Fruit fly (Drosophila melanogaster) whole organism, embryonic: ENCODE data around the gene CG6005.
A peak's percentile ranks its signal among the peaks of the same experiment; 100 is the strongest.

ENCODE experiments used
- B-H2 ChIP-seq: fragments of 200-800 bp; sonication (Bioruptor generic); optimal IDR thresholded peaks from 2 replicates; lab custom pipeline; 2018; ENCODE audit warnings: missing biosample characterization, mild to moderate bottlenecking, missing genetic modification characterization
- BEAF-32 ChIP-seq: fragments of 200-800 bp; sonication (Bioruptor generic); optimal IDR thresholded peaks from 3 replicates; lab custom pipeline; 2017; ENCODE audit warnings: missing biosample characterization, missing genetic modification characterization, mild to moderate bottlenecking, moderate library complexity, missing genetic modification reagents
- CG12071 ChIP-seq: fragments of 200-800 bp; sonication (Bioruptor generic); optimal IDR thresholded peaks from 3 replicates; lab custom pipeline; 2018; ENCODE audit warnings: missing biosample characterization, mild to moderate bottlenecking, missing genetic modification characterization
- CG12236 ChIP-seq: fragments of 200-800 bp; sonication (Bioruptor generic); optimal IDR thresholded peaks from 2 replicates; lab custom pipeline; 2016; ENCODE audit warnings: missing biosample characterization, missing genetic modification characterization
- CG13775 ChIP-seq: fragments of 200-800 bp; sonication (Bioruptor generic); optimal IDR thresholded peaks from 3 replicates; lab custom pipeline; 2017; ENCODE audit warnings: missing biosample characterization, mild to moderate bottlenecking, missing genetic modification characterization
- CG13894 ChIP-seq: fragments of 200-800 bp; sonication (Bioruptor generic); optimal IDR thresholded peaks from 3 replicates; lab custom pipeline; 2018; ENCODE audit warnings: missing biosample characterization, mild to moderate bottlenecking, missing genetic modification characterization, moderate library complexity
- CG14014 ChIP-seq: fragments of 200-800 bp; sonication (Bioruptor generic); IDR thresholded peaks from 2 replicates; pipeline ENCODE4 v1.3.6; 2022; ENCODE audit warnings: missing biosample characterization, missing genetic modification characterization
- CG14050 ChIP-seq: fragments of 200-800 bp; sonication (Bioruptor generic); IDR thresholded peaks from 3 replicates; pipeline ENCODE4 v1.3.6; 2022; ENCODE audit warnings: missing biosample characterization, missing genetic modification characterization
- CG15073 ChIP-seq: fragments of 200-800 bp; sonication (Bioruptor generic); optimal IDR thresholded peaks from 2 replicates; lab custom pipeline; 2016; ENCODE audit warnings: missing biosample characterization, missing genetic modification characterization
- CG17359 ChIP-seq: fragments of 200-800 bp; sonication (Bioruptor generic); optimal IDR thresholded peaks from 3 replicates; lab custom pipeline; 2018; ENCODE audit warnings: missing biosample characterization, mild to moderate bottlenecking, missing genetic modification characterization, moderate library complexity
- CG17568 ChIP-seq: fragments of 200-800 bp; sonication (Bioruptor generic); optimal IDR thresholded peaks from 2 replicates; lab custom pipeline; 2018; ENCODE audit warnings: missing biosample characterization, mild to moderate bottlenecking, missing genetic modification characterization, moderate library complexity
- CG18599 ChIP-seq: fragments of 200-800 bp; sonication (Bioruptor generic); optimal IDR thresholded peaks from 3 replicates; lab custom pipeline; 2017; ENCODE audit warnings: missing biosample characterization, missing genetic modification characterization, mild to moderate bottlenecking, moderate library complexity, missing genetic modification reagents
- CG2199 ChIP-seq: fragments of 200-800 bp; sonication (Bioruptor generic); IDR thresholded peaks from 3 replicates; pipeline ENCODE4 v1.3.6; 2022; ENCODE audit warnings: missing biosample characterization, missing genetic modification characterization
- CG30431 ChIP-seq: fragments of 200-800 bp; sonication (Bioruptor generic); optimal IDR thresholded peaks from 2 replicates; lab custom pipeline; 2017; ENCODE audit warnings: missing biosample characterization, missing genetic modification characterization
- CG33557 ChIP-seq: fragments of 200-800 bp; sonication (Bioruptor generic); optimal IDR thresholded peaks from 2 replicates; lab custom pipeline; 2019; ENCODE audit warnings: missing biosample characterization, mild to moderate bottlenecking, missing genetic modification characterization, moderate library complexity
- CG4360 ChIP-seq: fragments of 200-800 bp; sonication (Bioruptor generic); IDR thresholded peaks from 2 replicates; pipeline ENCODE4 v1.3.6; 2022; ENCODE audit warnings: missing biosample characterization, missing genetic modification characterization
- CG4617 ChIP-seq: fragments of 200-800 bp; sonication (Bioruptor generic); optimal IDR thresholded peaks from 3 replicates; lab custom pipeline; 2016; ENCODE audit warnings: missing biosample characterization, missing genetic modification characterization, borderline replicate concordance
- CG5245 ChIP-seq: fragments of 200-800 bp; sonication (Bioruptor generic); optimal IDR thresholded peaks from 3 replicates; lab custom pipeline; 2016; ENCODE audit warnings: missing biosample characterization, missing genetic modification characterization
- CG6683 ChIP-seq: fragments of 200-800 bp; sonication (Bioruptor generic); optimal IDR thresholded peaks from 2 replicates; lab custom pipeline; 2017; ENCODE audit warnings: missing biosample characterization, mild to moderate bottlenecking, missing genetic modification characterization, missing genetic modification reagents
- D19A ChIP-seq: fragments of 200-800 bp; optimal IDR thresholded peaks from 3 replicates; lab custom pipeline; 2019; ENCODE audit warnings: missing biosample characterization, mild to moderate bottlenecking, missing genetic modification characterization, moderate library complexity
- Dfd ChIP-seq, 2 experiments: fragments of >200 bp; optimal IDR thresholded peaks; 2 replicates each; lab custom pipeline; 2017; ENCODE audit warnings: missing biosample characterization in 2 of 2, missing genetic modification characterization in 2 of 2
- E2f1 ChIP-seq: fragments of 200-800 bp; sonication (Bioruptor generic); IDR thresholded peaks from 2 replicates; pipeline ENCODE4 v1.3.6; 2022; ENCODE audit warnings: missing biosample characterization, missing genetic modification characterization
- Ets65A ChIP-seq: fragments of 200-800 bp; sonication (Bioruptor generic); peaks from one replicate; lab custom pipeline; 2016; ENCODE audit warnings: missing biosample characterization, missing genetic modification characterization
- Fer3 ChIP-seq: fragments of 200-800 bp; sonication (Bioruptor generic); optimal IDR thresholded peaks from 2 replicates; lab custom pipeline; 2018; ENCODE audit warnings: missing biosample characterization, mild to moderate bottlenecking, missing genetic modification characterization, moderate library complexity
- Hr3 ChIP-seq: fragments of 200-800 bp; sonication (Bioruptor generic); optimal IDR thresholded peaks from 3 replicates; lab custom pipeline; 2016; ENCODE audit warnings: missing biosample characterization, missing genetic modification characterization
- Hr78 ChIP-seq, 2 experiments: fragments of 200-800 bp in 1 of 2; fragments of >200 bp in 1 of 2; sonication (Bioruptor generic) in 1 of 2; optimal IDR thresholded peaks; 2 replicates each; lab custom pipeline; 2017 to 2019; ENCODE audit warnings: missing biosample characterization in 2 of 2, missing genetic modification characterization in 2 of 2, mild to moderate bottlenecking in 1 of 2, moderate library complexity in 1 of 2
- Med ChIP-seq: fragments of 200-800 bp; sonication (Bioruptor generic); peaks from one replicate; lab custom pipeline; 2016; ENCODE audit warnings: missing biosample characterization, missing genetic modification characterization, mild to moderate bottlenecking, inconsistent platforms, moderate library complexity
- Nf-YB ChIP-seq: fragments of 200-800 bp; sonication (Bioruptor generic); optimal IDR thresholded peaks from 3 replicates; lab custom pipeline; 2019; ENCODE audit warnings: missing biosample characterization, mild to moderate bottlenecking, missing genetic modification characterization, moderate library complexity
- PHDP ChIP-seq: fragments of 200-800 bp; sonication (Bioruptor generic); optimal IDR thresholded peaks from 3 replicates; lab custom pipeline; 2018; ENCODE audit warnings: missing biosample characterization, mild to moderate bottlenecking, missing genetic modification characterization, moderate library complexity
- Sin3A ChIP-seq: fragments of >200 bp; optimal IDR thresholded peaks from 2 replicates; lab custom pipeline; 2018
- bbx ChIP-seq: fragments of 200-800 bp; sonication (Bioruptor generic); IDR thresholded peaks from 2 replicates; pipeline ENCODE4 v1.3.6; 2022; ENCODE audit warnings: missing biosample characterization, missing genetic modification characterization; ENCODE audit not compliant: partially characterized antibody
- chif ChIP-seq, 2 experiments: fragments of 200-800 bp; sonication (Bioruptor generic); optimal IDR thresholded peaks; 3 replicates each; lab custom pipeline; 2016; ENCODE audit warnings: missing biosample characterization in 2 of 2, missing genetic modification characterization in 2 of 2
- dan ChIP-seq: fragments of 200-800 bp; sonication (Bioruptor generic); IDR thresholded peaks from 2 replicates; pipeline ENCODE4 v1.3.6; 2022; ENCODE audit warnings: missing biosample characterization, missing genetic modification characterization
- dysf ChIP-seq: fragments of 200-800 bp; sonication (Bioruptor generic); IDR thresholded peaks from 3 replicates; pipeline ENCODE4 v1.3.6; 2022; ENCODE audit warnings: missing biosample characterization, missing genetic modification characterization
- gt ChIP-seq: fragments of 200-800 bp; sonication (Bioruptor generic); IDR thresholded peaks from 2 replicates; pipeline ENCODE4 v1.3.6; 2022; ENCODE audit warnings: missing biosample characterization, missing genetic modification characterization
- hkb ChIP-seq, 2 experiments: fragments of 200-800 bp in 1 of 2; fragments of >200 bp in 1 of 2; sonication (Bioruptor generic) in 1 of 2; IDR thresholded peaks in 1 of 2; optimal IDR thresholded peaks in 1 of 2; 2 replicates each; pipeline versions ENCODE4 v1.3.6 to Lab custom; 2017 to 2022; ENCODE audit warnings: missing biosample characterization in 1 of 2, missing genetic modification characterization in 1 of 2
- jing ChIP-seq: fragments of 200-800 bp; sonication (Bioruptor generic); optimal IDR thresholded peaks from 2 replicates; lab custom pipeline; 2018; ENCODE audit warnings: missing biosample characterization, mild to moderate bottlenecking, missing genetic modification characterization
- lmd ChIP-seq: fragments of 200-800 bp; sonication (Bioruptor generic); IDR thresholded peaks from 2 replicates; pipeline ENCODE4 v1.3.6; 2022; ENCODE audit warnings: missing biosample characterization, missing genetic modification characterization
- luna ChIP-seq: fragments of 200-800 bp; sonication (Bioruptor generic); optimal IDR thresholded peaks from 2 replicates; lab custom pipeline; 2016; ENCODE audit warnings: missing biosample characterization, missing genetic modification characterization
- nom ChIP-seq: fragments of 200-800 bp; sonication (Bioruptor generic); optimal IDR thresholded peaks from 2 replicates; lab custom pipeline; 2017; ENCODE audit warnings: missing biosample characterization, missing genetic modification characterization, mild to moderate bottlenecking, moderate library complexity, missing genetic modification reagents
- scrt ChIP-seq: fragments of 200-800 bp; sonication (Bioruptor generic); optimal IDR thresholded peaks from 2 replicates; lab custom pipeline; 2018; ENCODE audit warnings: missing biosample characterization, mild to moderate bottlenecking, missing genetic modification characterization, moderate library complexity
- sens-2 ChIP-seq: fragments of 200-800 bp; sonication (Bioruptor generic); IDR thresholded peaks from 2 replicates; pipeline ENCODE4 v1.3.6; 2022; ENCODE audit warnings: missing biosample characterization, missing genetic modification characterization
- sima ChIP-seq: fragments of 200-800 bp; sonication (Bioruptor generic); optimal IDR thresholded peaks from 2 replicates; lab custom pipeline; 2016; ENCODE audit warnings: missing biosample characterization, missing genetic modification characterization
- sisA ChIP-seq: fragments of 200-800 bp; sonication (Bioruptor generic); IDR thresholded peaks from 2 replicates; pipeline ENCODE4 v1.3.6; 2022; ENCODE audit warnings: missing biosample characterization, missing genetic modification characterization
- slou ChIP-seq: fragments of 200-800 bp; sonication (Bioruptor generic); optimal IDR thresholded peaks from 3 replicates; lab custom pipeline; 2016; ENCODE audit warnings: missing biosample characterization, missing genetic modification characterization
- sug ChIP-seq: fragments of 200-800 bp; optimal IDR thresholded peaks from 2 replicates; lab custom pipeline; 2019; ENCODE audit warnings: missing biosample characterization, mild to moderate bottlenecking, missing genetic modification characterization, moderate library complexity
- toy ChIP-seq: fragments of 200-800 bp; sonication (Bioruptor generic); IDR thresholded peaks from 2 replicates; pipeline ENCODE4 v1.3.6; 2022; ENCODE audit warnings: missing biosample characterization, missing genetic modification characterization
- vfl ChIP-seq: fragments of 200-800 bp; sonication (Bioruptor generic); optimal IDR thresholded peaks from 2 replicates; lab custom pipeline; 2016; ENCODE audit warnings: missing biosample characterization, missing genetic modification characterization
- vvl ChIP-seq: fragments of 200-800 bp; sonication (Bioruptor generic); IDR thresholded peaks from 2 replicates; pipeline ENCODE4 v1.3.6; 2022; ENCODE audit warnings: missing biosample characterization, missing genetic modification characterization
- wor ChIP-seq: fragments of 200-800 bp; sonication (Bioruptor generic); IDR thresholded peaks from 2 replicates; pipeline ENCODE4 v1.3.6; 2022; ENCODE audit warnings: missing biosample characterization, missing genetic modification characterization
- zfh2 ChIP-seq: fragments of 200-800 bp; sonication (Bioruptor generic); optimal IDR thresholded peaks from 2 replicates; lab custom pipeline; 2016; ENCODE audit warnings: missing biosample characterization, missing genetic modification characterization

The CG6005 gene

DNA sequence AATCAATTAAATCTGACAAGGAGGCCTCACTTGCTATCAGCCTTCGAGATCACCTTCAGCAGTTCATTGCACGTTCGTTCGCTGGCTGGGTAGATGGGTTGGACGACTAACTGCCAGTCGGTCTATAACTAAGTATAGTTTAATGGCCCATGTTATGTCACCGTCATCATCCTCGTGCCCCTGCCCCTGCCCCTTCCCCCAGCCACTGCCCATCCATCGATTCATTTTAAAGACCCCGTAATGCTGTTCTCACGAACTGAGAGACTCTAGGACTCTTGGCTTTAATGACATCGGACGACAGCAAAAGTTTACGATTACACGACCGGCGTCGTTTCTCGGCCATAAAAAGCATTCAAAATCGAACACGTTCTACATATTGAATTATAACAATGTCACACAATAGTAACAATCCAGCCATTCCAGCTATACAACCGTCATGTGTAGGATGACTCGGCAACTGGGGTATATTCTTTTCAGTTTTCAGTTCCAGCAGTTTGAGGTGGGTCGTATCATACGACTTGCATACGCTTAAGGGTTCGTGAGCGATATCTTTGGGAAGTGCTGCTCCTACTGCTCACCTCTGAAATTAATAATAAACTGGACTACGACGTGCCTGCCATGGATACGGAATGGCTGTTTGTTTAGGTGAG is 43.3 kb upstream of the CG6005 start:
- TF ChIP-seq Ets65A (GFP tag; lab: Kevin White, UChicago): peak; percentile 94
- no peak for TF ChIP-seq B-H2 (GFP tag; lab: Kevin White, UChicago)
- TF ChIP-seq Fer3: no peak
- TF ChIP-seq sima: no peak
- peak; percentile 43 for TF ChIP-seq Med
- no peak for TF ChIP-seq CG15073 (GFP tag; lab: Kevin White, UChicago)
- no peak for TF ChIP-seq scrt (GFP tag; lab: Kevin White, UChicago)
- no peak for TF ChIP-seq sisA (GFP tag; lab: Robert Waterston, UW)
- TF ChIP-seq CG2199 (GFP tag; lab: Robert Waterston, UW): peak; percentile 68; the same call in 1 of the 3 replicates
- TF ChIP-seq CG12236 (GFP tag; lab: Kevin White, UChicago): no peak
- no peak for TF ChIP-seq D19A
- TF ChIP-seq CG6683: no peak
- TF ChIP-seq CG13775 (GFP tag; lab: Kevin White, UChicago): no peak
- no peak for TF ChIP-seq CG5245 (GFP tag; lab: Kevin White, UChicago)
- TF ChIP-seq Nf-YB (GFP tag; lab: Kevin White, UChicago): no peak
- TF ChIP-seq Hr3: no peak
- TF ChIP-seq sens-2 (GFP tag; lab: Robert Waterston, UW): no peak
- TF ChIP-seq nom: peak; percentile 10
- no peak for TF ChIP-seq CG30431 (GFP tag; lab: Kevin White, UChicago)
- TF ChIP-seq vvl: peak; percentile 36; the same call in 1 of the 2 replicates
- TF ChIP-seq dysf: no peak
- no peak for TF ChIP-seq CG12071 (GFP tag; lab: Kevin White, UChicago)
- TF ChIP-seq zfh2 (GFP tag; lab: Kevin White, UChicago): no peak
- TF ChIP-seq CG33557 (GFP tag; lab: Kevin White, UChicago): no peak
- no peak for TF ChIP-seq slou (GFP tag; lab: Kevin White, UChicago)
- TF ChIP-seq CG17359 (tag; lab: Kevin White, UChicago): no peak
- no peak for TF ChIP-seq CG14014 (GFP tag; lab: Robert Waterston, UW)
- TF ChIP-seq jing (GFP tag; lab: Kevin White, UChicago): no peak
- no peak for TF ChIP-seq luna (GFP tag; lab: Kevin White, UChicago)
- no peak for TF ChIP-seq CG13894 (tag; lab: Kevin White, UChicago)
- TF ChIP-seq wor: no peak
- TF ChIP-seq CG17568 (GFP tag; lab: Kevin White, UChicago): no peak
- TF ChIP-seq CG4360 (GFP tag; lab: Robert Waterston, UW): no peak
- TF ChIP-seq, all 482 proteins: peak for 5

DNA sequence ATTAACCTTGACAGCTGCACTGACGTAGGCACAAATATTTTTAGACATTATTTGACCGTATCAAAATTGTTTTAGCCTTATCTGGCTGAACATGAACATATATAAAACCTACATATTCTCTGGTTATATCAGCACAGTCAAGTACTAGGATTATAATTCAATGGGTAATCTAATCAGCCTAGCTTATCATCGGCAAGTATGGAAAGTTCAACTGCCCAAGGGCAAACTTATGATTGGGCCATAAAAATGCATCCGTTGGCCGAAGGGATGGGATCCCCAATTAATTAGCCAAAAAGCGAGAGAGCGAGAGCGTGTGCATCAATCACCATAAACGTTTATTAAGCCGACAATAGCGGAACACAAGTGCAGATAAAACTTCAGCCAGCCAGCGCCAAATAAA is 41.6 kb upstream of the CG6005 start:
- TF ChIP-seq toy (no peak), hkb (optimal IDR thresholded peaks at IDR 0.05; lab: Kevin White, UChicago) (no peak), hkb (GFP tag; IDR thresholded peaks at IDR 0.05; lab: Robert Waterston, UW) (no peak), chif (GFP tag; optimal IDR thresholded peaks at IDR 0.05; lab: Kevin White, UChicago) (no peak), lmd (GFP tag; lab: Robert Waterston, UW) (no peak), Dfd (GFP tag; optimal IDR thresholded peaks at IDR 0.05; lab: Kevin White, UChicago) (no peak), gt (no peak), vfl (GFP tag; lab: Kevin White, UChicago) (no peak), CG18599 (GFP tag; lab: Kevin White, UChicago) (no peak), dan (GFP tag; lab: Robert Waterston, UW) (no peak), sug (tag; lab: Kevin White, UChicago) (peak; percentile 66), Sin3A (lab: Kevin White, UChicago) (no peak), BEAF-32 (GFP tag; lab: Kevin White, UChicago) (no peak), bbx (GFP tag; lab: Robert Waterston, UW) (no peak), Hr78 (GFP tag; optimal IDR thresholded peaks at IDR 0.05; lab: Kevin White, UChicago) (no peak), E2f1 (GFP tag; lab: Robert Waterston, UW) (no peak), CG4617 (GFP tag; lab: Kevin White, UChicago) (no peak), Hr3 (no peak), CG14050 (GFP tag; lab: Robert Waterston, UW) (no peak), scrt (GFP tag; lab: Kevin White, UChicago) (no peak), PHDP (tag; lab: Kevin White, UChicago) (no peak)
